Worm (Caenorhabditis elegans) whole organism, L2 larva: Measurements from ENCODE around the gene Y39A1A.24.

Source experiments
- alr-1 ChIP-seq: fragments of 150-350 bp; optimal IDR thresholded peaks from 2 replicates; lab custom pipeline; 2014; ENCODE audit warnings: missing biosample characterization, missing genetic modification characterization
- ama-1 ChIP-seq: fragments of 150-350 bp; optimal IDR thresholded peaks from 2 replicates; lab custom pipeline; 2018; ENCODE audit warnings: inconsistent platforms
- ceh-82 ChIP-seq: fragments of 150-350 bp; optimal IDR thresholded peaks from 2 replicates; lab custom pipeline; 2014; ENCODE audit warnings: missing biosample characterization, missing genetic modification characterization
- fos-1 ChIP-seq: fragments of 150-350 bp; optimal IDR thresholded peaks from 2 replicates; lab custom pipeline; 2014; ENCODE audit warnings: missing biosample characterization, missing genetic modification characterization
- lin-13 ChIP-seq: fragments of 150-350 bp; optimal IDR thresholded peaks from 2 replicates; lab custom pipeline; 2014; ENCODE audit warnings: missing biosample characterization, missing genetic modification reagents, missing genetic modification characterization
- mbf-1 ChIP-seq: sonication (generic microtip); optimal IDR thresholded peaks from 2 replicates; lab custom pipeline; 2017; ENCODE audit warnings: missing biosample characterization, missing genetic modification characterization
- nhr-12 ChIP-seq: fragments of 150-350 bp; optimal IDR thresholded peaks from 2 replicates; lab custom pipeline; 2014; ENCODE audit warnings: missing biosample characterization, missing genetic modification characterization
- nhr-21 ChIP-seq: fragments of 150-350 bp; optimal IDR thresholded peaks from 2 replicates; lab custom pipeline; 2014; ENCODE audit warnings: missing biosample characterization, missing genetic modification characterization
- nhr-77 ChIP-seq: fragments of 150-350 bp; optimal IDR thresholded peaks from 2 replicates; lab custom pipeline; 2014; ENCODE audit warnings: missing biosample characterization, missing genetic modification characterization
- skn-1 ChIP-seq: sonication (generic microtip); optimal IDR thresholded peaks from 2 replicates; lab custom pipeline; 2017; ENCODE audit warnings: missing biosample characterization, missing genetic modification characterization
- sma-9 ChIP-seq, 2 experiments: fragments of 150-350 bp in 1 of 2; sonication (generic microtip) in 1 of 2; optimal IDR thresholded peaks; 2 replicates each; lab custom pipeline; 2014 to 2016; ENCODE audit warnings: missing genetic modification characterization in 2 of 2, mild to moderate bottlenecking in 1 of 2, missing biosample characterization in 1 of 2, missing compliant biosample characterization in 1 of 2, missing genetic modification reagents in 1 of 2, moderate library complexity in 1 of 2

- TF ChIP-seq nhr-21 (tag; lab: Kevin White, UChicago) = no peak
- TF ChIP-seq alr-1 = no peak
- TF ChIP-seq nhr-77 (tag; lab: Kevin White, UChicago) = no peak
- TF ChIP-seq fos-1 = no peak
- no peak for TF ChIP-seq ama-1 (lab: Kevin White, UChicago)
- TF ChIP-seq lin-13 (GFP tag; lab: Kevin White, UChicago) = no peak
- TF ChIP-seq skn-1 = no peak
- no peak for TF ChIP-seq ceh-82
- no peak for TF ChIP-seq sma-9 (GFP tag; optimal IDR thresholded peaks at IDR 0.05; lab: Kevin White, UChicago)
- no peak for TF ChIP-seq sma-9 (tag; optimal IDR thresholded peaks at IDR 0.05; lab: Kevin White, UChicago)
- TF ChIP-seq mbf-1 (tag; lab: Kevin White, UChicago) = no peak
- no peak for TF ChIP-seq nhr-12 (tag; lab: Kevin White, UChicago)
Observed at ce11 chrIII:10629795-10630194, 17.4 kb downstream of the Y39A1A.24 start.
